In genomic region chrX:4970863-4971345, ce11 we compare ENCODE assay signal across 3 worm cellular contexts.
TF ChIP-seq lines count a peak whose summit lies in the region.

TSS of gene calu-1 (minus strand) at chrX:4970913.

TF ChIP-seq in whole organism, L3 larva, 47 proteins besides CTCF, POLR2A, EP300 and RAD21:
- TF ChIP-seq nhr-28 (tag; optimal IDR thresholded peaks at IDR 0.05; lab: Kevin White, UChicago) (no peak), nhr-23 (tag; optimal IDR thresholded peaks at IDR 0.05; lab: Kevin White, UChicago) (peak; percentile 15), eor-1 (tag; optimal IDR thresholded peaks at IDR 0.05; lab: Kevin White, UChicago) (no peak), ztf-11 (tag; optimal IDR thresholded peaks at IDR 0.05; lab: Kevin White, UChicago) (no peak), nhr-12 (tag; optimal IDR thresholded peaks at IDR 0.05; lab: Kevin White, UChicago) (no peak), unc-39 (tag; optimal IDR thresholded peaks at IDR 0.05; lab: Kevin White, UChicago) (no peak), ceh-9 (tag; optimal IDR thresholded peaks at IDR 0.05; lab: Kevin White, UChicago) (no peak), lsy-12 (tag; optimal IDR thresholded peaks at IDR 0.05; lab: Kevin White, UChicago) (no peak), nhr-43 (tag; optimal IDR thresholded peaks at IDR 0.05; lab: Kevin White, UChicago; ENCODE audit: poor library complexity, severe bottlenecking) (no peak), pha-4 (tag; optimal IDR thresholded peaks at IDR 0.05; lab: Kevin White, UChicago) (peak; percentile 10)

TF ChIP-seq in whole organism, L4 larva, 104 proteins besides CTCF, POLR2A, EP300 and RAD21 (continues in another document):
- TF ChIP-seq F37D6.2 (tag; optimal IDR thresholded peaks at IDR 0.05; lab: Kevin White, UChicago) (no peak), mdt-29 (GFP tag; IDR thresholded peaks at IDR 0.05; lab: Robert Waterston, UW) (peak; percentile 54; the same call in 1 of the 2 replicates), lir-3 (tag; optimal IDR thresholded peaks at IDR 0.05; lab: Kevin White, UChicago) (no peak), F49E8.2 (tag; optimal IDR thresholded peaks at IDR 0.05; lab: Kevin White, UChicago; ENCODE audit: borderline replicate concordance) (no peak), unc-39 (tag; optimal IDR thresholded peaks at IDR 0.05; lab: Kevin White, UChicago) (no peak), mxl-3 (GFP tag; optimal IDR thresholded peaks at IDR 0.05; lab: Kevin White, UChicago) (no peak), hlh-11 (tag; optimal IDR thresholded peaks at IDR 0.05; lab: Kevin White, UChicago) (peak; percentile 6), ceh-44 (GFP tag; IDR thresholded peaks at IDR 0.05; lab: Robert Waterston, UW) (no peak), set-16 (GFP tag; IDR thresholded peaks at IDR 0.05; lab: Robert Waterston, UW) (no peak), hif-1 (tag; optimal IDR thresholded peaks at IDR 0.05; lab: Kevin White, UChicago) (no peak), zip-2 (tag; optimal IDR thresholded peaks at IDR 0.05; lab: Kevin White, UChicago) (no peak), Y5F2A.4 (GFP tag; optimal IDR thresholded peaks at IDR 0.05; lab: Kevin White, UChicago) (no peak), pha-4 (GFP tag; IDR thresholded peaks at IDR 0.05; lab: Robert Waterston, UW) (peak; percentile 53; the same call in 1 of the 2 replicates), pha-4 (tag; optimal IDR thresholded peaks at IDR 0.05; lab: Kevin White, UChicago) (no peak), snpc-1.2 (GFP tag; IDR thresholded peaks at IDR 0.05; lab: Robert Waterston, UW) (no peak), dve-1 (tag; optimal IDR thresholded peaks at IDR 0.05; lab: Kevin White, UChicago; ENCODE audit: insufficient read depth) (peak; percentile 6), tag-97 (GFP tag; IDR thresholded peaks at IDR 0.05; lab: Robert Waterston, UW) (no peak), duxl-1 (tag; optimal IDR thresholded peaks at IDR 0.05; lab: Kevin White, UChicago; ENCODE audit: poor library complexity) (no peak), nhr-77 (tag; optimal IDR thresholded peaks at IDR 0.05; lab: Kevin White, UChicago) (no peak), nhr-76 (tag; optimal IDR thresholded peaks at IDR 0.05; lab: Kevin White, UChicago) (no peak), unc-130 (GFP tag; optimal IDR thresholded peaks at IDR 0.05; lab: Kevin White, UChicago) (no peak), zfp-2 (tag; optimal IDR thresholded peaks at IDR 0.05; lab: Kevin White, UChicago) (no peak), R02D3.7 (tag; optimal IDR thresholded peaks at IDR 0.05; lab: Kevin White, UChicago) (no peak), mes-2 (tag; optimal IDR thresholded peaks at IDR 0.05; lab: Kevin White, UChicago; ENCODE audit: poor library complexity, severe bottlenecking) (no peak), Y105C5A.15 (GFP tag; IDR thresholded peaks at IDR 0.05; lab: Robert Waterston, UW) (no peak), mxl-2 (GFP tag; conservative IDR thresholded peaks at IDR 0.05; lab: Robert Waterston, UW) (no peak), hlh-30 (tag; optimal IDR thresholded peaks at IDR 0.05; lab: Kevin White, UChicago; ENCODE audit: insufficient read depth) (no peak), lin-29 (GFP tag; IDR thresholded peaks at IDR 0.05; lab: Robert Waterston, UW) (no peak), sdz-12 (GFP tag; optimal IDR thresholded peaks at IDR 0.05; lab: Kevin White, UChicago) (no peak), nhr-28 (tag; optimal IDR thresholded peaks at IDR 0.05; lab: Kevin White, UChicago) (no peak), dmd-6 (GFP tag; IDR thresholded peaks at IDR 0.05; lab: Robert Waterston, UW) (peak; percentile 94), hmg-1.1 (GFP tag; IDR thresholded peaks at IDR 0.05; lab: Robert Waterston, UW) (no peak), mep-1 (tag; optimal IDR thresholded peaks at IDR 0.05; lab: Kevin White, UChicago) (no peak), mdl-1 (tag; optimal IDR thresholded peaks at IDR 0.05; lab: Kevin White, UChicago) (no peak), tra-1 (GFP tag; IDR thresholded peaks at IDR 0.05; lab: Robert Waterston, UW) (peak; percentile 95), zip-11 (GFP tag; IDR thresholded peaks at IDR 0.05; lab: Robert Waterston, UW) (no peak), ceh-32 (tag; optimal IDR thresholded peaks at IDR 0.05; lab: Kevin White, UChicago; ENCODE audit: poor library complexity) (no peak), daf-8 (GFP tag; IDR thresholded peaks at IDR 0.05; lab: Robert Waterston, UW) (no peak), spr-1 (tag; optimal IDR thresholded peaks at IDR 0.05; lab: Kevin White, UChicago) (no peak), lin-13 (GFP tag; optimal IDR thresholded peaks at IDR 0.05; lab: Kevin White, UChicago) (no peak), lsy-2 (tag; optimal IDR thresholded peaks at IDR 0.05; lab: Kevin White, UChicago) (no peak), nhr-25 (tag; optimal IDR thresholded peaks at IDR 0.05; lab: Kevin White, UChicago; ENCODE audit: borderline replicate concordance, insufficient read depth) (no peak)

TF ChIP-seq in whole organism, young adult, 124 proteins besides CTCF, POLR2A, EP300 and RAD21:
- TF ChIP-seq ztf-22 (GFP tag; optimal IDR thresholded peaks at IDR 0.05; lab: Kevin White, UChicago) (peak; percentile 38), ceh-91 (GFP tag; IDR thresholded peaks at IDR 0.05; lab: Robert Waterston, UW) (no peak), nfyb-1 (GFP tag; IDR thresholded peaks at IDR 0.05; lab: Robert Waterston, UW) (peak; percentile 61; the same call in 1 of the 2 replicates), ceh-79 (tag; optimal IDR thresholded peaks at IDR 0.05; lab: Kevin White, UChicago) (no peak), mxl-1 (tag; optimal IDR thresholded peaks at IDR 0.05; lab: Kevin White, UChicago) (no peak), nhr-80 (tag; optimal IDR thresholded peaks at IDR 0.05; lab: Kevin White, UChicago) (peak; percentile 95), atf-7 (tag; optimal IDR thresholded peaks at IDR 0.05; lab: Kevin White, UChicago) (peak; percentile 15), B0336.3 (GFP tag; IDR thresholded peaks at IDR 0.05; lab: Robert Waterston, UW) (0 out of 2 replicates have a peak, but pooled peaks have one; percentile 21), ets-4 (GFP tag; optimal IDR thresholded peaks at IDR 0.05; lab: Kevin White, UChicago) (peak; percentile 79), Y53G8AR.9 (GFP tag; conservative IDR thresholded peaks at IDR 0.05; lab: Robert Waterston, UW) (0 out of 2 replicates have a peak, but pooled peaks have one; percentile 10), dox-1 (GFP tag; IDR thresholded peaks at IDR 0.05; lab: Robert Waterston, UW) (0 out of 2 replicates have a peak, but pooled peaks have one; percentile 28), let-607 (tag; optimal IDR thresholded peaks at IDR 0.05; lab: Kevin White, UChicago) (peak; percentile 99), unc-62 (GFP tag; optimal IDR thresholded peaks at IDR 0.05; lab: Kevin White, UChicago) (peak; percentile 48), nhr-90 (tag; optimal IDR thresholded peaks at IDR 0.05; lab: Kevin White, UChicago) (peak; percentile 53), tbp1 (GFP tag; optimal IDR thresholded peaks at IDR 0.05; lab: Kevin White, UChicago) (peak; percentile 16)
